Worm (Caenorhabditis elegans) whole organism, late embryonic: ENCODE measurements around the gene cpr-2.

Experiments
- T23F11.4 ChIP-seq: fragments of 200-800 bp; sonication (Bioruptor generic); optimal IDR thresholded peaks from 2 replicates; lab custom pipeline; 2018; ENCODE audit warnings: mild to moderate bottlenecking, missing genetic modification characterization, missing compliant biosample characterization
- Y22D7AL.16 ChIP-seq: sonication (generic microtip); optimal IDR thresholded peaks from 2 replicates; lab custom pipeline; 2016; ENCODE audit warnings: missing genetic modification characterization, missing compliant biosample characterization
- ahr-1 ChIP-seq: sonication (generic microtip); optimal IDR thresholded peaks from 2 replicates; lab custom pipeline; 2016; ENCODE audit warnings: missing genetic modification characterization, missing compliant biosample characterization
- ceh-18 ChIP-seq: sonication (generic microtip); optimal IDR thresholded peaks from 2 replicates; lab custom pipeline; 2016; ENCODE audit warnings: missing genetic modification characterization, missing compliant biosample characterization
- ceh-24 ChIP-seq: sonication (generic microtip); optimal IDR thresholded peaks from 2 replicates; lab custom pipeline; 2016; ENCODE audit warnings: mild to moderate bottlenecking, missing genetic modification characterization, missing compliant biosample characterization
- ceh-30 ChIP-seq: fragments of 150-350 bp; optimal IDR thresholded peaks from 2 replicates; lab custom pipeline; 2014; ENCODE audit warnings: missing biosample characterization, missing genetic modification characterization
- ceh-48 ChIP-seq: sonication (generic microtip); optimal IDR thresholded peaks from 2 replicates; lab custom pipeline; 2016; ENCODE audit warnings: missing genetic modification characterization, inconsistent platforms, missing compliant biosample characterization
- dmd-4 ChIP-seq: sonication (generic microtip); optimal IDR thresholded peaks from 2 replicates; lab custom pipeline; 2016; ENCODE audit warnings: borderline replicate concordance, missing genetic modification characterization, missing compliant biosample characterization
- dve-1 ChIP-seq: sonication (generic microtip); optimal IDR thresholded peaks from 2 replicates; lab custom pipeline; 2017; ENCODE audit warnings: antibody characterized with exemption, mild to moderate bottlenecking, missing genetic modification characterization, missing compliant biosample characterization
- elt-4 ChIP-seq: sonication (generic microtip); optimal IDR thresholded peaks from 2 replicates; lab custom pipeline; 2016; ENCODE audit warnings: missing genetic modification characterization, missing compliant biosample characterization
- fax-1 ChIP-seq: sonication (generic microtip); optimal IDR thresholded peaks from 2 replicates; lab custom pipeline; 2016; ENCODE audit warnings: missing genotype, missing genetic modification characterization, missing compliant biosample characterization
- gmeb-2 ChIP-seq: sonication (generic microtip); optimal IDR thresholded peaks from 2 replicates; lab custom pipeline; 2016; ENCODE audit warnings: missing genetic modification characterization, inconsistent platforms, missing compliant biosample characterization
- hlh-15 ChIP-seq: sonication (generic microtip); optimal IDR thresholded peaks from 2 replicates; lab custom pipeline; 2016; ENCODE audit warnings: missing genetic modification characterization, missing compliant biosample characterization
- hlh-8 ChIP-seq: sonication (generic microtip); optimal IDR thresholded peaks from 2 replicates; lab custom pipeline; 2016; ENCODE audit warnings: missing genotype, missing genetic modification characterization, missing compliant biosample characterization
- lin-11 ChIP-seq: fragments of 200-800 bp; sonication (Bioruptor generic); optimal IDR thresholded peaks from 2 replicates; lab custom pipeline; 2018; ENCODE audit warnings: mild to moderate bottlenecking, missing genetic modification characterization, missing compliant biosample characterization
- madf-2 ChIP-seq: sonication (generic microtip); optimal IDR thresholded peaks from 2 replicates; lab custom pipeline; 2017; ENCODE audit warnings: missing genetic modification characterization, missing compliant biosample characterization
- nfya-1 ChIP-seq: sonication (generic microtip); optimal IDR thresholded peaks from 2 replicates; lab custom pipeline; 2017; ENCODE audit warnings: missing genetic modification characterization, mild to moderate bottlenecking, missing compliant biosample characterization, antibody characterized with exemption, moderate library complexity
- pag-3 ChIP-seq: sonication (generic microtip); optimal IDR thresholded peaks from 2 replicates; lab custom pipeline; 2016; ENCODE audit warnings: missing compliant biosample characterization, missing genetic modification characterization, borderline replicate concordance
- ref-2 ChIP-seq: sonication (generic microtip); optimal IDR thresholded peaks from 2 replicates; lab custom pipeline; 2016; ENCODE audit warnings: missing genetic modification characterization, missing compliant biosample characterization
- tbx-2 ChIP-seq: sonication (generic microtip); optimal IDR thresholded peaks from 2 replicates; lab custom pipeline; 2016; ENCODE audit warnings: missing genetic modification characterization, missing compliant biosample characterization
- ttx-3 ChIP-seq: sonication (generic microtip); optimal IDR thresholded peaks from 2 replicates; lab custom pipeline; 2016; ENCODE audit warnings: missing genetic modification reagents, missing genetic modification characterization, missing compliant biosample characterization
- unc-42 ChIP-seq: sonication (generic microtip); optimal IDR thresholded peaks from 2 replicates; lab custom pipeline; 2016; ENCODE audit warnings: missing genotype, missing genetic modification characterization, missing compliant biosample characterization
- ztf-16 ChIP-seq: sonication (generic microtip); optimal IDR thresholded peaks from 2 replicates; lab custom pipeline; 2017; ENCODE audit warnings: missing genetic modification characterization, missing compliant biosample characterization

The cpr-2 gene

ce11 chrV:16488172-16488571 lies 45.7 kb downstream of the cpr-2 start, which contains the start of gene sqst-4:
Gene sqst-4, plus strand, starts transcription at chrV:16488472.
- TF ChIP-seq pag-3 (no peak), ztf-16 (tag; lab: Kevin White, UChicago) (no peak), fax-1 (no peak), hlh-8 (tag; lab: Kevin White, UChicago) (no peak), T23F11.4 (GFP tag; lab: Kevin White, UChicago) (no peak), tbx-2 (no peak), elt-4 (tag; lab: Kevin White, UChicago) (no peak), ceh-24 (tag; lab: Kevin White, UChicago) (no peak), nfya-1 (tag; lab: Kevin White, UChicago) (no peak), lin-11 (tag; lab: Kevin White, UChicago) (no peak), hlh-15 (no peak)

ce11 chrV:16487474-16487873 lies 46.4 kb downstream of the cpr-2 start, which contains the start of gene Y32B12A.5:
Gene Y32B12A.5, minus strand, starts transcription at chrV:16487574.
- TF ChIP-seq unc-42 (tag; lab: Kevin White, UChicago): no peak
- no peak for TF ChIP-seq ttx-3
- TF ChIP-seq pag-3: no peak
- TF ChIP-seq dve-1 (tag; lab: Kevin White, UChicago): no peak
- TF ChIP-seq gmeb-2 (tag; lab: Kevin White, UChicago): no peak

ce11 chrV:16483681-16484080 lies 50.2 kb downstream of the cpr-2 start, which contains the start of gene srh-139:
Gene srh-139, plus strand, starts transcription at chrV:16483981.
- TF ChIP-seq ref-2 (tag; lab: Kevin White, UChicago) (no peak), ceh-48 (tag; lab: Kevin White, UChicago) (no peak)

ce11 chrV:16483044-16483443 lies 50.9 kb downstream of the cpr-2 start, which contains the start of gene F57E7.2:
Gene F57E7.2, minus strand, starts transcription at chrV:16483144.
- TF ChIP-seq gmeb-2 (tag; lab: Kevin White, UChicago): no peak
- no peak for TF ChIP-seq ceh-48 (tag; lab: Kevin White, UChicago)
- no peak for TF ChIP-seq ahr-1
- TF ChIP-seq ceh-30: no peak
- no peak for TF ChIP-seq dmd-4 (tag; lab: Kevin White, UChicago)
- no peak for TF ChIP-seq ceh-18 (tag; lab: Kevin White, UChicago)
- TF ChIP-seq madf-2 (tag; lab: Kevin White, UChicago): no peak
- TF ChIP-seq elt-4 (tag; lab: Kevin White, UChicago): no peak
- no peak for TF ChIP-seq ceh-24 (tag; lab: Kevin White, UChicago)
- no peak for TF ChIP-seq Y22D7AL.16 (tag; lab: Kevin White, UChicago)
